Worm (Caenorhabditis elegans): ENCODE data around the gene cest-1.1.
"Not testable (repeated sequence)": the region's sequence is repeated elsewhere in the genome, so short reads cannot be mapped to it uniquely, and the experiment has no call there.

DNA sequence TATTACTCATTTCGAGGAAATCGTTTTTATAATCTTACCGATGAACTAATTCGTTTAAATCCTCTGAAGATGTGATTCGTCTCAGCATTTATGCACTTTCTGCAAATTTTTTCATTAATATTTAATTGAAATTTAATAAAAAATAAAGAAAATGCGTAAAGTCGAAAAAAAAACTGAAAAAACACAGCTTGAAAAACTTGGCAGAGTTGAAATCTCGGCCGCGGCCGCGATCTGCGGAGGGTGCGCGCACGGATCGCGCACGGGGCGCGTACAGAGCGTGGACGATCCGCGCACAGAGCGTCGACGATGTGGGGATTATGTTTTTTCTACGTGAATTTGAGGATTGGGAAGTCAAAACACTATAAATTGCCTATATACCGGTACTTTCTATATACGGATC, 28.8 kb downstream of the cest-1.1 start, which contains the start of gene AH10.4:
- TF ChIP-seq blmp-1 (tag; optimal IDR thresholded peaks at IDR 0.05; ENCODE audit: insufficient read depth); egl-27 (tag; optimal IDR thresholded peaks at IDR 0.05); ceh-82 (tag; optimal IDR thresholded peaks at IDR 0.05); unc-62 (GFP tag; optimal IDR thresholded peaks at IDR 0.05); nhr-11 (tag; optimal IDR thresholded peaks at IDR 0.05); ztf-11 (tag; optimal IDR thresholded peaks at IDR 0.05); ZK546.5 (tag; optimal IDR thresholded peaks at IDR 0.05): not testable (repeated sequence)

Data from whole organism, L2 larva.